Worm (Caenorhabditis elegans) whole organism, mixed stage, embryonic: ENCODE data around the gene bmy-1.

Experiments
- bed-3 ChIP-seq: fragments of 200-800 bp; sonication (Bioruptor generic); optimal IDR thresholded peaks from 3 replicates; lab custom pipeline; 2018; ENCODE audit warnings: mild to moderate bottlenecking, missing genetic modification characterization, moderate library complexity, missing compliant biosample characterization
- ceh-83 ChIP-seq: fragments of 200-800 bp; sonication (Bioruptor generic); optimal IDR thresholded peaks from 2 replicates; lab custom pipeline; 2018; ENCODE audit warnings: mild to moderate bottlenecking, missing genetic modification characterization, missing compliant biosample characterization
- elt-1 ChIP-seq: sonication (generic microtip); optimal IDR thresholded peaks from 2 replicates; lab custom pipeline; 2017; ENCODE audit warnings: missing genetic modification characterization, mild to moderate bottlenecking, missing compliant biosample characterization, antibody characterized with exemption, moderate library complexity, borderline replicate concordance; ENCODE audit not compliant: insufficient read depth
- lin-13 ChIP-seq: fragments of 150-350 bp; optimal IDR thresholded peaks from 2 replicates; lab custom pipeline; 2014; ENCODE audit warnings: missing biosample characterization, missing genetic modification characterization
- lsy-2 ChIP-seq: fragments of 150-350 bp; optimal IDR thresholded peaks from 2 replicates; lab custom pipeline; 2014; ENCODE audit warnings: missing biosample characterization, missing genetic modification characterization
- mab-5 ChIP-seq: fragments of 150-350 bp; optimal IDR thresholded peaks from 2 replicates; lab custom pipeline; 2014; ENCODE audit warnings: missing biosample characterization, missing genetic modification characterization
- mep-1 ChIP-seq: fragments of 150-350 bp; optimal IDR thresholded peaks from 2 replicates; lab custom pipeline; 2017; ENCODE audit warnings: missing biosample characterization, missing genetic modification reagents, missing genetic modification characterization, inconsistent platforms
- nhr-12 ChIP-seq: fragments of 150-350 bp; optimal IDR thresholded peaks from 2 replicates; lab custom pipeline; 2014; ENCODE audit warnings: missing biosample characterization, missing genetic modification characterization
- nhr-237 ChIP-seq: fragments of 150-350 bp; optimal IDR thresholded peaks from 2 replicates; lab custom pipeline; 2014; ENCODE audit warnings: missing biosample characterization, missing genetic modification characterization
- nhr-28 ChIP-seq: fragments of 150-350 bp; optimal IDR thresholded peaks from 2 replicates; lab custom pipeline; 2014; ENCODE audit warnings: missing biosample characterization, missing genetic modification characterization
- pha-4 ChIP-seq: fragments of 150-350 bp; optimal IDR thresholded peaks from 2 replicates; lab custom pipeline; 2018; ENCODE audit warnings: missing biosample characterization, missing genetic modification reagents, missing genetic modification characterization
- snpc-4 ChIP-seq: fragments of 150-350 bp; optimal IDR thresholded peaks from 2 replicates; lab custom pipeline; 2014; ENCODE audit warnings: missing biosample characterization, missing genetic modification characterization
- unc-120 ChIP-seq: sonication (generic microtip); optimal IDR thresholded peaks from 2 replicates; lab custom pipeline; 2017; ENCODE audit warnings: missing genetic modification characterization, missing compliant biosample characterization; ENCODE audit not compliant: poor library complexity, severe bottlenecking

DNA sequence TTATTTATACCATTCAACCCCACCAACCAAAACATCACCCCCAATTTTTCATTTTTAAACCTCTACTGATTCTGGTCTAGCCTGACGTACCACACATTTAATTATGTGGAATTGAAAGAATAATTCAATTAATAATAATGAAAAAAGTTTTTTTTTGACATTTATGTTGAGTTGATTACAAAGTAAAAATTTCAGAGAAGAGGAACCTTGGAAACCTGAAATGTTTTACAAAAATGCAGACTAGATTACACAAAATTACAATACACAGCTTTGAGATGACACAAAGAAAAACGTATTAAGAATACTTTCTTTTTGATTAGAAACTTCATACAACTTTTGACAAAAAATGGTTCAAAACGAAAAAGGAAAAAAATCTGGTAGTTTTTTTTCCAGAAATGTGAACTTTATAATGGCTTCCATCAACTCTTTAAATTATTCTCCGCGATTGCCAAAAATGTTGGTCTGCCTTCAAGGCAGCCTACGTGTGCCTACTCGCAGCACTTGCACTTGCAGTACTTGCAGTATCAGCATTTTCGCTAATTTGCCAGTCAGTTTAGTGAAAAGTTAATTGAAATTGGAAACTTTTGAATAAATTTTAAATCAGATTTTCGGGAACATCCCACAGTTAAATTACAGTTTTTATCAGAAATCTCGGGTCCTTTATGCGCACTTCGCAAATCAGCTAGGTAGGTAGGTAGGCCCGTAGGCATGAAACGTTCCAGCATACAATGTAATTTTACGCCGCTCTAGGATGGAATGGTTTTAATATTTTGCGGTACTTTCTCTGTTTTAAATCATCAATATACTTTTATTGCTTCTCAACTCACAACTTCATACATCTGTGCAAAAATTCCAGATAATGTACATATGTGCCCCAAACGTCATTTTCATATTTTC, 17.6 kb upstream of the bmy-1 start:
- TF ChIP-seq snpc-4 (tag; lab: Kevin White, UChicago) (no peak), nhr-237 (tag; lab: Kevin White, UChicago) (no peak), lin-13 (no peak), nhr-28 (tag; lab: Kevin White, UChicago) (no peak), nhr-12 (tag; lab: Kevin White, UChicago) (no peak), lsy-2 (tag; lab: Kevin White, UChicago) (no peak), unc-120 (no peak), pha-4 (tag; lab: Kevin White, UChicago) (no peak), mep-1 (no peak), ceh-83 (no peak), elt-1 (tag; lab: Kevin White, UChicago) (no peak), bed-3 (GFP tag; lab: Kevin White, UChicago) (no peak), mab-5 (tag; lab: Kevin White, UChicago) (no peak)
